Fruit fly (Drosophila melanogaster): Measurements from ENCODE around the gene CG42526.

dm6 chr3L:9404497-9404896 lies 30.7 kb downstream of the CG42526 start, which contains the start of gene Cpr67B:
- TF ChIP-seq CG8478 (optimal IDR thresholded peaks at IDR 0.05) (no peak), CTCF (optimal IDR thresholded peaks at IDR 0.05) (no peak)
